6 fruit fly cellular contexts compared by ENCODE assay signal in genomic region chr3R:9226701-9227313, dm6.
TF ChIP-seq lines count a peak whose summit lies in the region.

No protein-coding gene starts in this region.

- no peak for TF ChIP-seq CTCF in whole organism, embryonic (GFP tag; optimal IDR thresholded peaks at IDR 0.05; lab: Kevin White, UChicago)

TF ChIP-seq in whole organism, 6 proteins besides CTCF, POLR2A, EP300 and RAD21:
- no peak for TF ChIP-seq EcR (GFP tag; optimal IDR thresholded peaks at IDR 0.05; lab: Kevin White, UChicago)
- TF ChIP-seq CG8478 (optimal IDR thresholded peaks at IDR 0.05; lab: Kevin White, UChicago) = peak; percentile 13
- TF ChIP-seq Dll (optimal IDR thresholded peaks at IDR 0.05; lab: Kevin White, UChicago) = peak; percentile 79
TF ChIP-seq in whole organism: peak in this region for 2.

TF ChIP-seq in whole organism, adult, 20 proteins besides CTCF, POLR2A, EP300 and RAD21:
- TF ChIP-seq Mnt (GFP tag; optimal IDR thresholded peaks at IDR 0.05; lab: Kevin White, UChicago) (peak; percentile 79), tj (GFP tag; optimal IDR thresholded peaks at IDR 0.05; lab: Kevin White, UChicago) (peak; percentile 87), CG7045 (GFP tag; optimal IDR thresholded peaks at IDR 0.05; lab: Kevin White, UChicago) (no peak), cnc (optimal IDR thresholded peaks at IDR 0.05; lab: Kevin White, UChicago) (no peak), pad (GFP tag; optimal IDR thresholded peaks at IDR 0.05; lab: Kevin White, UChicago) (peak; percentile 99)

TF ChIP-seq in whole organism, embryonic, 481 proteins besides CTCF, POLR2A, EP300 and RAD21 (continues in another document):
- TF ChIP-seq ab (GFP tag; optimal IDR thresholded peaks at IDR 0.05; lab: Kevin White, UChicago) (peak; percentile 2), CG34224 (GFP tag; IDR thresholded peaks at IDR 0.05; lab: Robert Waterston, UW; ENCODE audit: partially characterized antibody) (peak; percentile 57), onecut (GFP tag; IDR thresholded peaks at IDR 0.05; lab: Robert Waterston, UW) (no peak), CG11560 (tag; IDR thresholded peaks at IDR 0.05; lab: Robert Waterston, UW) (no peak), rib (GFP tag; IDR thresholded peaks at IDR 0.05; lab: Robert Waterston, UW) (peak; percentile 82), klu (GFP tag; IDR thresholded peaks at IDR 0.05; lab: Robert Waterston, UW) (peak; percentile 86), ttk (GFP tag; IDR thresholded peaks at IDR 0.05; lab: Robert Waterston, UW) (0 out of 2 replicates have a peak, but pooled peaks have one; percentile 4), H2.0 (GFP tag; IDR thresholded peaks at IDR 0.05; lab: Robert Waterston, UW) (no peak), nom (GFP tag; optimal IDR thresholded peaks at IDR 0.05; lab: Kevin White, UChicago) (peak; percentile 49), amos (GFP tag; IDR thresholded peaks at IDR 0.05; lab: Robert Waterston, UW; ENCODE audit: partially characterized antibody) (peak; percentile 28; the same call in 1 of the 2 replicates), CG1529 (GFP tag; optimal IDR thresholded peaks at IDR 0.05; lab: Kevin White, UChicago) (no peak), Dek (tag; optimal IDR thresholded peaks at IDR 0.05; lab: Kevin White, UChicago) (no peak), CG13123 (GFP tag; optimal IDR thresholded peaks at IDR 0.05; lab: Kevin White, UChicago) (no peak), scrt (GFP tag; optimal IDR thresholded peaks at IDR 0.05; lab: Kevin White, UChicago) (peak; percentile 50), sens (GFP tag; lab: Kevin White, UChicago) (peak; percentile 60), Adf1 (GFP tag; IDR thresholded peaks at IDR 0.05; lab: Robert Waterston, UW) (peak; percentile 51; the same call in 1 of the 2 replicates), cwo (GFP tag; optimal IDR thresholded peaks at IDR 0.05; lab: Kevin White, UChicago) (peak; percentile 99), dpn (GFP tag; optimal IDR thresholded peaks at IDR 0.05; lab: Kevin White, UChicago) (no peak), CG4282 (GFP tag; optimal IDR thresholded peaks at IDR 0.05; lab: Kevin White, UChicago) (no peak), psq (GFP tag; optimal IDR thresholded peaks at IDR 0.05; lab: Kevin White, UChicago) (peak; percentile 38)

TF ChIP-seq in whole organism, prepupa, 60 proteins besides CTCF, POLR2A, EP300 and RAD21:
- TF ChIP-seq Eip75B (GFP tag; optimal IDR thresholded peaks at IDR 0.05; lab: Kevin White, UChicago) (no peak), ss (GFP tag; optimal IDR thresholded peaks at IDR 0.05; lab: Kevin White, UChicago) (peak in 1 of 2 experiments; percentile 53), spab (GFP tag; optimal IDR thresholded peaks at IDR 0.05; lab: Kevin White, UChicago) (no peak), eg (GFP tag; IDR thresholded peaks at IDR 0.05; lab: Robert Waterston, UW) (peak; percentile 63; the same call in 2 of the 3 replicates), dsx (GFP tag; optimal IDR thresholded peaks at IDR 0.05; lab: Kevin White, UChicago; ENCODE audit: poor library complexity, severe bottlenecking) (peak; percentile 96), CG8632 (GFP tag; optimal IDR thresholded peaks at IDR 0.05; lab: Kevin White, UChicago) (peak; percentile 14), lz (GFP tag; optimal IDR thresholded peaks at IDR 0.05; lab: Kevin White, UChicago) (peak; percentile 2), CG3919 (GFP tag; optimal IDR thresholded peaks at IDR 0.05; lab: Kevin White, UChicago) (no peak), fkh (GFP tag; optimal IDR thresholded peaks at IDR 0.05; lab: Kevin White, UChicago) (peak; percentile 85), svp (GFP tag; lab: Kevin White, UChicago) (peak; percentile 83), Eip78C (GFP tag; lab: Kevin White, UChicago) (peak; percentile 75), salr (GFP tag; optimal IDR thresholded peaks at IDR 0.05; lab: Kevin White, UChicago) (no peak), CG6163 (GFP tag; IDR thresholded peaks at IDR 0.05; lab: Robert Waterston, UW) (peak; percentile 49; the same call in 2 of the 3 replicates), vri (GFP tag; optimal IDR thresholded peaks at IDR 0.05; lab: Kevin White, UChicago) (peak; percentile 84), net (GFP tag; optimal IDR thresholded peaks at IDR 0.05; lab: Kevin White, UChicago) (peak; percentile 53)

TF ChIP-seq in whole organism, pupa, 21 proteins besides CTCF, POLR2A, EP300 and RAD21:
- no peak for TF ChIP-seq CG12605 (GFP tag; IDR thresholded peaks at IDR 0.05; lab: Robert Waterston, UW)
- TF ChIP-seq fd96Ca (GFP tag; IDR thresholded peaks at IDR 0.05; lab: Robert Waterston, UW) = no peak
- TF ChIP-seq EcR (GFP tag; optimal IDR thresholded peaks at IDR 0.05; lab: Kevin White, UChicago) = peak; percentile 81
- no peak for TF ChIP-seq CG13204 (GFP tag; optimal IDR thresholded peaks at IDR 0.05; lab: Kevin White, UChicago)
- no peak for TF ChIP-seq gl (tag; optimal IDR thresholded peaks at IDR 0.05; lab: Kevin White, UChicago)
- no peak for TF ChIP-seq CG17806 (tag; optimal IDR thresholded peaks at IDR 0.05; lab: Kevin White, UChicago)
- TF ChIP-seq CG10348 (GFP tag; IDR thresholded peaks at IDR 0.05; lab: Robert Waterston, UW) = 0 out of 2 replicates have a peak, but pooled peaks have one; percentile 6
- TF ChIP-seq CG34367 (tag; optimal IDR thresholded peaks at IDR 0.05; lab: Kevin White, UChicago) = no peak
- TF ChIP-seq CG8301 (tag; optimal IDR thresholded peaks at IDR 0.05; lab: Kevin White, UChicago) = no peak
- no peak for TF ChIP-seq Pif1A (GFP tag; optimal IDR thresholded peaks at IDR 0.05; lab: Kevin White, UChicago)
- no peak for TF ChIP-seq D1 (tag; optimal IDR thresholded peaks at IDR 0.05; lab: Kevin White, UChicago)
TF ChIP-seq in whole organism, pupa: peak in this region for 2.

TF ChIP-seq in whole organism, wandering third instar larva, 38 proteins besides CTCF, POLR2A, EP300 and RAD21:
- TF ChIP-seq dl (GFP tag; optimal IDR thresholded peaks at IDR 0.05; lab: Kevin White, UChicago; ENCODE audit: insufficient read depth in 1 of 2, partially characterized antibody in 2 of 2) (peak; percentile 32 to 65), Hr78 (GFP tag; optimal IDR thresholded peaks at IDR 0.05; lab: Kevin White, UChicago) (no peak), psq (GFP tag; optimal IDR thresholded peaks at IDR 0.05; lab: Kevin White, UChicago) (peak; percentile 94), sv (GFP tag; optimal IDR thresholded peaks at IDR 0.05; lab: Kevin White, UChicago) (no peak), tai (GFP tag; optimal IDR thresholded peaks at IDR 0.05; lab: Kevin White, UChicago) (no peak), Dif (GFP tag; optimal IDR thresholded peaks at IDR 0.05; lab: Kevin White, UChicago; ENCODE audit: partially characterized antibody) (peak; percentile 75), sage (GFP tag; optimal IDR thresholded peaks at IDR 0.05; lab: Kevin White, UChicago) (no peak), Rel (GFP tag; optimal IDR thresholded peaks at IDR 0.05; lab: Kevin White, UChicago) (no peak), Rel (tag; optimal IDR thresholded peaks at IDR 0.05; lab: Kevin White, UChicago) (peak; percentile 93), Hr83 (GFP tag; optimal IDR thresholded peaks at IDR 0.05; lab: Kevin White, UChicago; ENCODE audit: poor library complexity, severe bottlenecking) (no peak), Dfd (GFP tag; optimal IDR thresholded peaks at IDR 0.05; lab: Kevin White, UChicago) (no peak), Vsx2 (GFP tag; optimal IDR thresholded peaks at IDR 0.05; lab: Kevin White, UChicago; ENCODE audit: partially characterized antibody) (peak; percentile 73), woc (GFP tag; optimal IDR thresholded peaks at IDR 0.05; lab: Kevin White, UChicago) (peak; percentile 5)
